Worm (Caenorhabditis elegans) whole organism, L2 larva: ENCODE results near the gene dpy-28.

ENCODE experiments used
- ZK546.5 ChIP-seq: sonication (generic microtip); optimal IDR thresholded peaks from 2 replicates; lab custom pipeline; 2017; ENCODE audit warnings: missing biosample characterization, missing genetic modification characterization
- ceh-82 ChIP-seq: fragments of 150-350 bp; optimal IDR thresholded peaks from 2 replicates; lab custom pipeline; 2014; ENCODE audit warnings: missing biosample characterization, missing genetic modification characterization
- nhr-11 ChIP-seq: fragments of 150-350 bp; optimal IDR thresholded peaks from 2 replicates; lab custom pipeline; 2014; ENCODE audit warnings: missing biosample characterization, missing genetic modification characterization
- nhr-237 ChIP-seq: fragments of 150-350 bp; optimal IDR thresholded peaks from 2 replicates; lab custom pipeline; 2014; ENCODE audit warnings: missing biosample characterization, missing genetic modification characterization
- unc-39 ChIP-seq: fragments of 150-350 bp; optimal IDR thresholded peaks from 2 replicates; lab custom pipeline; 2014; ENCODE audit warnings: missing biosample characterization, missing genetic modification characterization

ce11 chrIII:10820592-10821242, 57.8 kb downstream of the dpy-28 start:
- no peak for TF ChIP-seq unc-39 (tag; lab: Kevin White, UChicago)
- TF ChIP-seq nhr-237 (tag; lab: Kevin White, UChicago): no peak
- TF ChIP-seq ZK546.5: no peak
- no peak for TF ChIP-seq ceh-82 (tag; lab: Kevin White, UChicago)
- TF ChIP-seq nhr-11 (tag; lab: Kevin White, UChicago): no peak
